Fruit fly (Drosophila melanogaster) S2 (cell line): Measurements from ENCODE around the gene CG13784.

ENCODE experiments used
- CG8478 ChIP-seq: fragments of >200 bp; optimal IDR thresholded peaks from 2 replicates; lab custom pipeline; 2018
- CTCF ChIP-seq, 2 experiments: fragments of >200 bp; optimal IDR thresholded peaks; 2 replicates each; lab custom pipeline; 2018

- TF ChIP-seq CG8478 (lab: Kevin White, UChicago) (no peak), CTCF (optimal IDR thresholded peaks at IDR 0.05; lab: Kevin White, UChicago) (no peak)
Measured at dm6 chr2L:7157456-7157855, 62.4 kb downstream of the CG13784 start, which contains the start of gene Pvf3.
